Worm (Caenorhabditis elegans) whole organism, L4 larva: ENCODE measurements around the gene mab-3.

Experiments
- F26F4.8 ChIP-seq: fragments of 200-800 bp; sonication (Bioruptor generic); conservative IDR thresholded peaks from 2 replicates; pipeline ENCODE4 v1.3.6; 2022; ENCODE audit warnings: missing genetic modification characterization, missing compliant biosample characterization
- F37D6.2 ChIP-seq: sonication (generic microtip); optimal IDR thresholded peaks from 2 replicates; lab custom pipeline; 2016; ENCODE audit warnings: mild to moderate bottlenecking, missing genetic modification characterization, missing compliant biosample characterization
- F49E8.2 ChIP-seq: sonication (generic microtip); optimal IDR thresholded peaks from 2 replicates; lab custom pipeline; 2016; ENCODE audit warnings: missing compliant biosample characterization, mild to moderate bottlenecking, missing genetic modification characterization, borderline replicate concordance
- R02D3.7 ChIP-seq: fragments of 150-350 bp; sonication (generic microtip); optimal IDR thresholded peaks from 3 replicates; lab custom pipeline; 2014; ENCODE audit warnings: missing biosample characterization, missing genetic modification characterization
- T20F7.1 ChIP-seq: fragments of 200-800 bp; sonication (Bioruptor generic); optimal IDR thresholded peaks from 2 replicates; lab custom pipeline; 2018; ENCODE audit warnings: mild to moderate bottlenecking, missing genetic modification characterization, missing compliant biosample characterization
- Y105C5A.15 ChIP-seq: fragments of 200-800 bp; sonication (Bioruptor generic); IDR thresholded peaks from 2 replicates; pipeline ENCODE4 v1.3.6; 2022; ENCODE audit warnings: missing genetic modification characterization, missing compliant biosample characterization
- Y5F2A.4 ChIP-seq: fragments of 200-800 bp; sonication (Bioruptor generic); optimal IDR thresholded peaks from 2 replicates; lab custom pipeline; 2018; ENCODE audit warnings: mild to moderate bottlenecking, missing genetic modification characterization, missing compliant biosample characterization
- Y75B8A.6 ChIP-seq: fragments of 200-800 bp; sonication (Bioruptor generic); IDR thresholded peaks from 2 replicates; pipeline ENCODE4 v1.3.6; 2022; ENCODE audit warnings: missing genetic modification reagents, missing genetic modification characterization, missing compliant biosample characterization
- aha-1 ChIP-seq: fragments of 150-350 bp; peaks from one replicate; lab custom pipeline; 2014; ENCODE audit warnings: missing biosample characterization, missing genetic modification characterization
- aly-2 ChIP-seq: sonication (generic microtip); optimal IDR thresholded peaks from 2 replicates; lab custom pipeline; 2018; ENCODE audit warnings: missing biosample characterization, missing genetic modification characterization
- ama-1 ChIP-seq: fragments of 150-350 bp; optimal IDR thresholded peaks from 2 replicates; lab custom pipeline; 2014; ENCODE audit warnings: inconsistent platforms, mixed read lengths
- attf-4 ChIP-seq: sonication (generic microtip); optimal IDR thresholded peaks from 3 replicates; lab custom pipeline; 2017; ENCODE audit warnings: missing biosample characterization, missing genetic modification characterization
- ceh-28 ChIP-seq: fragments of 150-350 bp; optimal IDR thresholded peaks from 2 replicates; lab custom pipeline; 2014; ENCODE audit warnings: missing biosample characterization, missing genetic modification reagents, missing genetic modification characterization
- ceh-44 ChIP-seq: fragments of 200-800 bp; sonication (Bioruptor generic); IDR thresholded peaks from 2 replicates; pipeline ENCODE4 v1.3.6; 2022; ENCODE audit warnings: missing genetic modification reagents, missing genetic modification characterization, missing compliant biosample characterization
- ceh-62 ChIP-seq: sonication (generic microtip); optimal IDR thresholded peaks from 2 replicates; lab custom pipeline; 2017; ENCODE audit warnings: missing biosample characterization, missing genetic modification characterization
- ceh-82 ChIP-seq: sonication (generic microtip); optimal IDR thresholded peaks from 2 replicates; lab custom pipeline; 2017; ENCODE audit warnings: missing biosample characterization, missing genetic modification characterization
- ces-1 ChIP-seq: fragments of 150-350 bp; sonication (generic microtip); optimal IDR thresholded peaks from 4 replicates; lab custom pipeline; 2014; ENCODE audit warnings: missing biosample characterization, missing genetic modification reagents, missing genetic modification characterization
- cey-2 ChIP-seq: sonication (generic microtip); optimal IDR thresholded peaks from 3 replicates; lab custom pipeline; 2017; ENCODE audit warnings: missing genetic modification characterization, mild to moderate bottlenecking, missing compliant biosample characterization, antibody characterized with exemption, borderline replicate concordance; ENCODE audit not compliant: insufficient read depth
- daf-12 ChIP-seq: fragments of 150-350 bp; optimal IDR thresholded peaks from 2 replicates; lab custom pipeline; 2014; ENCODE audit warnings: missing biosample characterization, missing genetic modification reagents, missing genetic modification characterization
- dmd-6 ChIP-seq: fragments of 200-800 bp; sonication (Bioruptor generic); IDR thresholded peaks from 2 replicates; pipeline ENCODE4 v1.3.6; 2022; ENCODE audit warnings: missing genetic modification reagents, missing genetic modification characterization, missing compliant biosample characterization
- dmd-8 ChIP-seq: fragments of 200-800 bp; sonication (Bioruptor generic); IDR thresholded peaks from 2 replicates; pipeline ENCODE4 v1.3.6; 2022; ENCODE audit warnings: missing genetic modification characterization, missing compliant biosample characterization
- dpl-1 ChIP-seq: fragments of 150-350 bp; optimal IDR thresholded peaks from 2 replicates; lab custom pipeline; 2014; ENCODE audit warnings: missing biosample characterization, missing genetic modification reagents, missing genetic modification characterization
- duxl-1 ChIP-seq: sonication (generic microtip); optimal IDR thresholded peaks from 2 replicates; lab custom pipeline; 2016; ENCODE audit warnings: mild to moderate bottlenecking, missing genetic modification characterization, moderate library complexity, missing compliant biosample characterization; ENCODE audit not compliant: poor library complexity
- dve-1 ChIP-seq: sonication (generic microtip); optimal IDR thresholded peaks from 2 replicates; lab custom pipeline; 2017; ENCODE audit warnings: antibody characterized with exemption, mild to moderate bottlenecking, missing genetic modification characterization, missing compliant biosample characterization; ENCODE audit not compliant: insufficient read depth
- egl-43 ChIP-seq: fragments of 200-800 bp; sonication (Bioruptor generic); IDR thresholded peaks from 2 replicates; pipeline ENCODE4 v1.3.6; 2022; ENCODE audit warnings: missing genetic modification reagents, missing genetic modification characterization, missing compliant biosample characterization
- fos-1 ChIP-seq: fragments of 150-350 bp; optimal IDR thresholded peaks from 2 replicates; lab custom pipeline; 2014; ENCODE audit warnings: missing biosample characterization, missing genetic modification characterization
- gei-8 ChIP-seq: fragments of 200-800 bp; sonication (Bioruptor generic); optimal IDR thresholded peaks from 2 replicates; lab custom pipeline; 2018; ENCODE audit warnings: mild to moderate bottlenecking, missing genetic modification characterization, missing compliant biosample characterization
- hif-1 ChIP-seq, 2 experiments: sonication (generic microtip); optimal IDR thresholded peaks; 2 replicates each; lab custom pipeline; 2016 to 2017; ENCODE audit warnings: missing compliant biosample characterization in 2 of 2, missing genetic modification characterization in 2 of 2, missing genetic modification reagents in 2 of 2, missing genotype in 2 of 2, mild to moderate bottlenecking in 1 of 2
- jun-1 ChIP-seq: fragments of 150-350 bp; optimal IDR thresholded peaks from 2 replicates; lab custom pipeline; 2014; ENCODE audit warnings: missing biosample characterization, missing genetic modification reagents, missing genetic modification characterization
- lin-38 ChIP-seq: fragments of 200-800 bp; sonication (Bioruptor generic); IDR thresholded peaks from 2 replicates; pipeline ENCODE4 v1.3.6; 2022; ENCODE audit warnings: missing genetic modification reagents, missing genetic modification characterization, missing compliant biosample characterization
- madf-5 ChIP-seq, 2 experiments: fragments of 200-800 bp; sonication (Bioruptor generic); IDR thresholded peaks; 2 replicates each; pipeline ENCODE4 v1.3.6; 2022; ENCODE audit warnings: missing compliant biosample characterization in 2 of 2, missing genetic modification characterization in 2 of 2
- mdl-1 ChIP-seq, 2 experiments: fragments of 150-350 bp in 1 of 2; sonication (generic microtip) in 1 of 2; optimal IDR thresholded peaks; 2 replicates each; lab custom pipeline; 2014 to 2017; ENCODE audit warnings: missing biosample characterization in 2 of 2, missing genetic modification characterization in 2 of 2
- mes-2 ChIP-seq: sonication (generic microtip); optimal IDR thresholded peaks from 2 replicates; lab custom pipeline; 2016; ENCODE audit warnings: missing genotype, mild to moderate bottlenecking, missing genetic modification characterization, missing compliant biosample characterization; ENCODE audit not compliant: poor library complexity, severe bottlenecking
- mxl-2 ChIP-seq: fragments of 200-800 bp; sonication (Bioruptor generic); conservative IDR thresholded peaks from 2 replicates; pipeline ENCODE4 v1.3.6; 2022; ENCODE audit warnings: missing genetic modification reagents, missing genetic modification characterization, missing compliant biosample characterization
- nhr-10 ChIP-seq: fragments of 150-350 bp; optimal IDR thresholded peaks from 2 replicates; lab custom pipeline; 2014; ENCODE audit warnings: missing biosample characterization, missing genetic modification characterization
- nhr-28 ChIP-seq: fragments of 150-350 bp; optimal IDR thresholded peaks from 2 replicates; lab custom pipeline; 2014; ENCODE audit warnings: missing biosample characterization, missing genetic modification characterization
- nhr-41 ChIP-seq: fragments of 200-800 bp; sonication (Bioruptor generic); IDR thresholded peaks from 2 replicates; pipeline ENCODE4 v1.3.6; 2022; ENCODE audit warnings: missing genetic modification reagents, missing genetic modification characterization, missing compliant biosample characterization
- nhr-42 ChIP-seq: fragments of 200-800 bp; sonication (Bioruptor generic); IDR thresholded peaks from 2 replicates; pipeline ENCODE4 v1.3.6; 2022; ENCODE audit warnings: missing genetic modification characterization, missing compliant biosample characterization
- nhr-48 ChIP-seq: sonication (generic microtip); optimal IDR thresholded peaks from 2 replicates; lab custom pipeline; 2016; ENCODE audit warnings: mild to moderate bottlenecking, missing genetic modification characterization, missing compliant biosample characterization
- nhr-76 ChIP-seq: fragments of 150-350 bp; optimal IDR thresholded peaks from 2 replicates; lab custom pipeline; 2014; ENCODE audit warnings: missing biosample characterization, missing genetic modification characterization
- nhr-77 ChIP-seq: fragments of 150-350 bp; optimal IDR thresholded peaks from 2 replicates; lab custom pipeline; 2014; ENCODE audit warnings: missing biosample characterization, missing genetic modification characterization
- php-3 ChIP-seq: fragments of 200-800 bp; sonication (Bioruptor generic); IDR thresholded peaks from 2 replicates; pipeline ENCODE4 v1.3.6; 2022; ENCODE audit warnings: missing genetic modification reagents, missing genetic modification characterization, missing compliant biosample characterization
- rbr-2 ChIP-seq: sonication (generic microtip); optimal IDR thresholded peaks from 2 replicates; lab custom pipeline; 2016; ENCODE audit warnings: missing genotype, missing genetic modification characterization, missing compliant biosample characterization
- skn-1 ChIP-seq: fragments of 150-350 bp; optimal IDR thresholded peaks from 2 replicates; lab custom pipeline; 2014; ENCODE audit warnings: missing biosample characterization, missing genetic modification characterization
- snpc-4 ChIP-seq: fragments of 150-350 bp; optimal IDR thresholded peaks from 2 replicates; lab custom pipeline; 2014; ENCODE audit warnings: missing biosample characterization, missing genetic modification characterization
- spr-1 ChIP-seq: sonication (generic microtip); optimal IDR thresholded peaks from 2 replicates; lab custom pipeline; 2016; ENCODE audit warnings: mild to moderate bottlenecking, missing genetic modification characterization, missing compliant biosample characterization
- unc-130 ChIP-seq: sonication (generic microtip); optimal IDR thresholded peaks from 2 replicates; lab custom pipeline; 2016; ENCODE audit warnings: missing genetic modification reagents, missing genetic modification characterization, missing compliant biosample characterization
- unc-39 ChIP-seq: sonication (generic microtip); optimal IDR thresholded peaks from 2 replicates; lab custom pipeline; 2017; ENCODE audit warnings: missing biosample characterization, missing genetic modification characterization
- unc-62 ChIP-seq, 3 experiments: fragments of 150-350 bp in 1 of 3; sonication (generic microtip); optimal IDR thresholded peaks in 2 of 3; peaks in 1 of 3; 1 replicate in 1 of 3; 2 replicates in 2 of 3; lab custom pipeline; 2014 to 2017; ENCODE audit warnings: missing biosample characterization in 3 of 3, missing genetic modification characterization in 3 of 3, missing genetic modification reagents in 3 of 3, missing genotype in 1 of 3
- zfp-2 ChIP-seq: sonication (generic microtip); optimal IDR thresholded peaks from 2 replicates; lab custom pipeline; 2016; ENCODE audit warnings: mild to moderate bottlenecking, missing genetic modification characterization, missing compliant biosample characterization
- ztf-11 ChIP-seq: fragments of 150-350 bp; optimal IDR thresholded peaks from 2 replicates; lab custom pipeline; 2014; ENCODE audit warnings: missing biosample characterization, missing genetic modification characterization

mab-3 gene

DNA sequence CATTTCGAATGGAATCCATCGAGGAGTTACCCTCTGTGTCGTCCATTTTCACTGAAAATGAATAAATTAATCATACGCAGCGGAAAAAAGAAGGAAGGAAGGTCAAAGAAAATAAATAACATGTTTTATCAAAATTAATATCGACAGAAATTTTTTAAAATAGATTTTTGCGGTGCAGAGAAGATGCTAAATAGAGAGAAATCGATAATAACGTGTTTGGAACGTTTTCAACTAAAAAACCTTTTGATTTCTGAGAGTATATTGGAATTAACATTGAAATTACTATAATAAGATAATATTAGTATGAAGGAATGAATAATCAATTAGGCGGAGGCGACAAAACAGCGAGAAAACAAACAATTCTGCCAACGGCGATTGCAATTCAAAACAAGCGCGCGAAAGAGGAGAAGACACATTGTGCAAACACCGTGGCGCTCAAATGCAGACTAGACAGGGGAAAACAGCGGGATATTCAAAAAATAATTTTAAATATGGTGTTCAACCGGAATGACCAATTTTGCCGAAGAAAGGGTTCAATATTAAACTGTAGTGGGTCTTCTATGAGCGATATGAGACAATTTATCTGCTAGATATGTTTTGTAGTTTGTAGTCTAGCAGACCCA, 15.4 kb upstream of the mab-3 start, which contains the start of gene wee-1.3 (continued):
- no peak for TF ChIP-seq nhr-10
- TF ChIP-seq daf-12 (tag; lab: Kevin White, UChicago), result no peak
- no peak for TF ChIP-seq R02D3.7 (tag; lab: Kevin White, UChicago)
- TF ChIP-seq ama-1 (lab: Kevin White, UChicago), result no peak
- TF ChIP-seq cey-2, result no peak
- no peak for TF ChIP-seq ztf-11 (tag; lab: Kevin White, UChicago)
- no peak for TF ChIP-seq snpc-4 (tag; lab: Kevin White, UChicago)
- no peak for TF ChIP-seq nhr-42 (GFP tag; lab: Robert Waterston, UW)
- peak; percentile 99 for TF ChIP-seq dpl-1 (GFP tag; lab: Kevin White, UChicago)
- no peak for TF ChIP-seq egl-43 (GFP tag; lab: Robert Waterston, UW)
- TF ChIP-seq duxl-1, result no peak
- no peak for TF ChIP-seq Y75B8A.6 (GFP tag; lab: Robert Waterston, UW)
- TF ChIP-seq ceh-44 (GFP tag; lab: Robert Waterston, UW), result no peak
- TF ChIP-seq nhr-28, result peak; percentile 60
- peak; percentile 53 for TF ChIP-seq dmd-6 (GFP tag; lab: Robert Waterston, UW)
- no peak for TF ChIP-seq dmd-8 (GFP tag; lab: Robert Waterston, UW)
- TF ChIP-seq unc-130 (GFP tag; lab: Kevin White, UChicago), result peak; percentile 55
- TF ChIP-seq F49E8.2 (tag; lab: Kevin White, UChicago), result no peak
- TF ChIP-seq Y105C5A.15, result no peak
- TF ChIP-seq php-3, result no peak
- TF ChIP-seq jun-1 (tag; lab: Kevin White, UChicago), result no peak
- TF ChIP-seq mdl-1 (tag; optimal IDR thresholded peaks at IDR 0.05; lab: Kevin White, UChicago), result peak in 1 of 2 experiments; percentile 40
- TF ChIP-seq T20F7.1 (GFP tag; lab: Kevin White, UChicago), result peak; percentile 84
- TF ChIP-seq madf-5 (GFP tag; IDR thresholded peaks at IDR 0.05; lab: Robert Waterston, UW), result no peak
- TF ChIP-seq ceh-62 (tag; lab: Kevin White, UChicago), result no peak
- TF ChIP-seq F26F4.8, result no peak
- peak; percentile 74 for TF ChIP-seq rbr-2 (tag; lab: Kevin White, UChicago)
- peak; percentile 72 for TF ChIP-seq dve-1 (tag; lab: Kevin White, UChicago)
- TF ChIP-seq unc-62 (GFP tag; optimal IDR thresholded peaks at IDR 0.05 in 1 of 2; lab: Kevin White, UChicago), result peak in 1 of 2 experiments; percentile 33
- TF ChIP-seq unc-62 (tag; optimal IDR thresholded peaks at IDR 0.05; lab: Kevin White, UChicago), result no peak
- TF ChIP-seq fos-1 (tag; lab: Kevin White, UChicago), result no peak
- TF ChIP-seq aly-2, result no peak
- TF ChIP-seq nhr-41, result no peak
- TF ChIP-seq nhr-48 (tag; lab: Kevin White, UChicago), result peak; percentile 10
- peak; percentile 63 for TF ChIP-seq nhr-77
- TF ChIP-seq gei-8, result no peak
- no peak for TF ChIP-seq mxl-2 (GFP tag; lab: Robert Waterston, UW)
- no peak for TF ChIP-seq ces-1 (GFP tag; lab: Kevin White, UChicago)
- TF ChIP-seq ceh-28, result no peak
- no peak for TF ChIP-seq zfp-2
- no peak for TF ChIP-seq nhr-76 (tag; lab: Kevin White, UChicago)
- TF ChIP-seq F37D6.2 (tag; lab: Kevin White, UChicago), result peak; percentile 2
- TF ChIP-seq spr-1, result peak; percentile 12
- no peak for TF ChIP-seq ceh-82 (tag; lab: Kevin White, UChicago)
- peak in 1 of 2 experiments; percentile 29 for TF ChIP-seq hif-1 (tag; optimal IDR thresholded peaks at IDR 0.05; lab: Kevin White, UChicago)
- peak; percentile 80 for TF ChIP-seq lin-38 (GFP tag; lab: Robert Waterston, UW)
- TF ChIP-seq skn-1 (tag; lab: Kevin White, UChicago), result no peak
- TF ChIP-seq Y5F2A.4 (GFP tag; lab: Kevin White, UChicago), result no peak
- TF ChIP-seq attf-4 (tag; lab: Kevin White, UChicago), result no peak
- peak; percentile 86 for TF ChIP-seq mes-2 (tag; lab: Kevin White, UChicago)
- TF ChIP-seq aha-1 (tag; lab: Kevin White, UChicago), result peak; percentile 92
- no peak for TF ChIP-seq unc-39
